Worm (Caenorhabditis elegans): ENCODE data around the gene F35B3.4.
A peak's percentile ranks its signal among the peaks of the same experiment; 100 is the strongest.

The F35B3.4 gene

ce11 chrX:17063749-17064252, 43.0 kb upstream of the F35B3.4 start (continued):
- TF ChIP-seq Y5F2A.4 (GFP tag; optimal IDR thresholded peaks at IDR 0.05) (no peak), zip-11 (GFP tag; IDR thresholded peaks at IDR 0.05) (no peak), ztf-7 (tag; optimal IDR thresholded peaks at IDR 0.05) (no peak), set-16 (GFP tag; IDR thresholded peaks at IDR 0.05) (0 out of 2 replicates have a peak, but pooled peaks have one; percentile 8), lin-39 (tag; optimal IDR thresholded peaks at IDR 0.05) (no peak), ZK337.2 (GFP tag; IDR thresholded peaks at IDR 0.05) (no peak), F10B5.3 (tag; optimal IDR thresholded peaks at IDR 0.05) (no peak), fos-1 (tag; optimal IDR thresholded peaks at IDR 0.05) (peak; percentile 2), hlh-30 (tag; optimal IDR thresholded peaks at IDR 0.05; ENCODE audit: insufficient read depth) (peak; percentile 97), nhr-237 (tag; optimal IDR thresholded peaks at IDR 0.05) (no peak), hmg-1.1 (GFP tag; IDR thresholded peaks at IDR 0.05) (peak; percentile 51; the same call in 1 of the 2 replicates), rbr-2 (tag; optimal IDR thresholded peaks at IDR 0.05) (no peak), aly-2 (tag; optimal IDR thresholded peaks at IDR 0.05) (no peak), mdt-29 (GFP tag; IDR thresholded peaks at IDR 0.05) (peak; percentile 75), unc-130 (GFP tag; optimal IDR thresholded peaks at IDR 0.05) (no peak), pha-4 (GFP tag; IDR thresholded peaks at IDR 0.05) (peak; percentile 53; the same call in 1 of the 2 replicates), pha-4 (tag; optimal IDR thresholded peaks at IDR 0.05) (peak; percentile 54), ceh-28 (tag; optimal IDR thresholded peaks at IDR 0.05) (no peak), nhr-25 (tag; optimal IDR thresholded peaks at IDR 0.05; ENCODE audit: borderline replicate concordance, insufficient read depth) (no peak), dpl-1 (GFP tag; optimal IDR thresholded peaks at IDR 0.05) (no peak), pqm-1 (tag; optimal IDR thresholded peaks at IDR 0.05) (peak; percentile 31), ZK546.5 (tag; optimal IDR thresholded peaks at IDR 0.05) (no peak), zag-1 (tag; optimal IDR thresholded peaks at IDR 0.05) (no peak), lin-29 (GFP tag; IDR thresholded peaks at IDR 0.05) (peak; percentile 59; the same call in 1 of the 2 replicates), lin-13 (GFP tag; optimal IDR thresholded peaks at IDR 0.05) (peak; percentile 21), snpc-1.2 (GFP tag; IDR thresholded peaks at IDR 0.05) (no peak), lsy-2 (tag; optimal IDR thresholded peaks at IDR 0.05) (peak in 1 of 2 experiments; percentile 60), egl-43 (GFP tag; IDR thresholded peaks at IDR 0.05) (no peak), skn-1 (tag; optimal IDR thresholded peaks at IDR 0.05) (no peak), F44E2.7 (GFP tag; IDR thresholded peaks at IDR 0.05) (no peak), spr-3 (GFP tag; optimal IDR thresholded peaks at IDR 0.05) (no peak), lim-7 (GFP tag; IDR thresholded peaks at IDR 0.05) (no peak), dve-1 (tag; optimal IDR thresholded peaks at IDR 0.05; ENCODE audit: insufficient read depth) (peak; percentile 84), unc-62 (GFP tag; optimal IDR thresholded peaks at IDR 0.05 in 1 of 2) (peak in 1 of 2 experiments; percentile 94), unc-62 (tag; optimal IDR thresholded peaks at IDR 0.05) (no peak), lir-3 (tag; optimal IDR thresholded peaks at IDR 0.05) (no peak), fkh-10 (GFP tag; optimal IDR thresholded peaks at IDR 0.05) (no peak), nhr-48 (tag; optimal IDR thresholded peaks at IDR 0.05) (peak; percentile 92), mdl-1 (tag; optimal IDR thresholded peaks at IDR 0.05) (peak; percentile 82 to 99), saeg-2 (GFP tag; IDR thresholded peaks at IDR 0.05) (no peak), F37D6.2 (tag; optimal IDR thresholded peaks at IDR 0.05) (no peak), snpc-4 (tag; optimal IDR thresholded peaks at IDR 0.05) (no peak), dmd-8 (GFP tag; IDR thresholded peaks at IDR 0.05) (no peak), jun-1 (tag; optimal IDR thresholded peaks at IDR 0.05) (peak; percentile 16), nhr-77 (tag; optimal IDR thresholded peaks at IDR 0.05) (peak; percentile 75), aha-1 (tag) (peak; percentile 57), madf-5 (GFP tag; IDR thresholded peaks at IDR 0.05) (no peak), T26A8.4 (GFP tag; IDR thresholded peaks at IDR 0.05) (peak; percentile 53; the same call in 1 of the 2 replicates), ceh-44 (GFP tag; IDR thresholded peaks at IDR 0.05) (no peak), vab-7 (GFP tag; IDR thresholded peaks at IDR 0.05) (no peak), nhr-28 (tag; optimal IDR thresholded peaks at IDR 0.05) (peak; percentile 92), php-3 (GFP tag; IDR thresholded peaks at IDR 0.05) (peak; percentile 86), ceh-82 (tag; optimal IDR thresholded peaks at IDR 0.05) (no peak)
